Worm (Caenorhabditis elegans) whole organism, young adult: ENCODE measurements around the gene F54F7.6.

Source experiments
- C06A6.2 ChIP-seq: fragments of 200-800 bp; sonication (Bioruptor generic); conservative IDR thresholded peaks from 2 replicates; pipeline ENCODE4 v1.3.6; 2022; ENCODE audit warnings: missing genetic modification characterization, missing compliant biosample characterization
- Y56A3A.18 ChIP-seq: fragments of 200-800 bp; sonication (Bioruptor generic); IDR thresholded peaks from 2 replicates; pipeline ENCODE4 v1.3.6; 2022; ENCODE audit warnings: missing genetic modification reagents, missing genetic modification characterization, missing compliant biosample characterization
- attf-5 ChIP-seq: fragments of 200-800 bp; sonication (Bioruptor generic); optimal IDR thresholded peaks from 2 replicates; lab custom pipeline; 2018; ENCODE audit warnings: mild to moderate bottlenecking, missing genetic modification characterization, missing compliant biosample characterization
- dpl-1 ChIP-seq: fragments of 150-350 bp; optimal IDR thresholded peaks from 2 replicates; lab custom pipeline; 2014; ENCODE audit warnings: missing biosample characterization, missing genetic modification reagents, missing genetic modification characterization
- him-1 ChIP-seq: sonication (generic microtip); optimal IDR thresholded peaks from 2 replicates; lab custom pipeline; 2016; ENCODE audit warnings: missing genotype, missing genetic modification reagents, missing genetic modification characterization, missing compliant biosample characterization
- lsl-1 ChIP-seq: fragments of 200-800 bp; sonication (Bioruptor generic); optimal IDR thresholded peaks from 2 replicates; lab custom pipeline; 2018; ENCODE audit warnings: mild to moderate bottlenecking, missing genetic modification characterization, moderate library complexity, missing compliant biosample characterization
- madf-10 ChIP-seq: sonication (generic microtip); optimal IDR thresholded peaks from 2 replicates; lab custom pipeline; 2016; ENCODE audit warnings: mild to moderate bottlenecking, missing genetic modification characterization, missing compliant biosample characterization
- rec-8 ChIP-seq, 2 experiments: sonication (generic microtip); optimal IDR thresholded peaks; 2 replicates each; lab custom pipeline; 2016; ENCODE audit warnings: mild to moderate bottlenecking in 2 of 2, missing genetic modification characterization in 2 of 2, missing genetic modification reagents in 2 of 2, missing genotype in 2 of 2, missing biosample characterization in 1 of 2, missing compliant biosample characterization in 1 of 2, moderate library complexity in 1 of 2

DNA sequence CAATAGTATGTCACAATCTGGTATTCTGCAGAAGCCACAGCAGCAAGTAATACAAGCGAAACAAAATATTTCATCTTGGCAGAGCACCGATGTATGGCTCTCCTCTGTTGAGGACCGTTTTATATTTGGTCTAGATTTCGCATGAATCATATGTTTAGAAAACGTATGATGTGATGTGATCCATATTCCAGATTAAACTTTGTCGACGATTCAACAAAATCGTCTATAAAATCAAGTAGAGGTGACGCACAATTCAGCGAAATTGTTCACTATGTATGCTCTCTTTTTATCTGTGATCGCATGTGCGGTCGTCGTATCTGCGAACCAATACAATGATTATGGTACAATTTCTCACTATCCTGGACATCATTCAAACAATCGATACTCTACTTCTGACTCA lies 14.7 kb downstream of the F54F7.6 start, which contains the start of the genes Y62H9A.3 and Y62H9A.4:
- TF ChIP-seq Y56A3A.18, result no peak
- no peak for TF ChIP-seq lsl-1
- TF ChIP-seq madf-10, result no peak
- no peak for TF ChIP-seq dpl-1 (GFP tag; lab: Kevin White, UChicago)
- TF ChIP-seq attf-5 (GFP tag; lab: Kevin White, UChicago), result no peak
- no peak for TF ChIP-seq rec-8 (tag; optimal IDR thresholded peaks at IDR 0.05; lab: Kevin White, UChicago)
- no peak for TF ChIP-seq C06A6.2 (GFP tag; lab: Robert Waterston, UW)
- TF ChIP-seq him-1 (tag; lab: Kevin White, UChicago), result no peak
